Worm (Caenorhabditis elegans): ENCODE results near the gene let-2.

let-2 gene

ce11 chrX:16352503-16352902, 36.6 kb downstream of the let-2 start:
- TF ChIP-seq pax-3 (tag; optimal IDR thresholded peaks at IDR 0.05) (no peak), nhr-20 (tag; optimal IDR thresholded peaks at IDR 0.05) (peak; percentile 33), nhr-85 (tag) (peak; percentile 46), tbx-2 (tag; optimal IDR thresholded peaks at IDR 0.05) (peak; percentile 59), mef-2 (tag; optimal IDR thresholded peaks at IDR 0.05) (no peak), lin-14 (GFP tag; optimal IDR thresholded peaks at IDR 0.05) (peak; percentile 33), mdl-1 (tag; optimal IDR thresholded peaks at IDR 0.05) (peak in 1 of 2 experiments; percentile 42), elt-3 (tag; optimal IDR thresholded peaks at IDR 0.05) (no peak), lin-35 (GFP tag; optimal IDR thresholded peaks at IDR 0.05) (peak in 1 of 2 experiments; percentile 43), tlp-1 (tag; optimal IDR thresholded peaks at IDR 0.05) (no peak)

ce11 chrX:16349019-16349418, 40.1 kb downstream of the let-2 start:
- TF ChIP-seq snu-23 (GFP tag; optimal IDR thresholded peaks at IDR 0.05): peak; percentile 63
- TF ChIP-seq lsy-2 (tag; optimal IDR thresholded peaks at IDR 0.05): peak in 1 of 2 experiments; percentile 11
- TF ChIP-seq blmp-1 (tag; optimal IDR thresholded peaks at IDR 0.05): peak; percentile 76
- peak; percentile 87 for TF ChIP-seq skn-1 (tag; optimal IDR thresholded peaks at IDR 0.05)
- TF ChIP-seq rnt-1 (tag; optimal IDR thresholded peaks at IDR 0.05): no peak
- TF ChIP-seq unc-130 (tag; optimal IDR thresholded peaks at IDR 0.05): no peak
- no peak for TF ChIP-seq unc-62 (GFP tag; optimal IDR thresholded peaks at IDR 0.05)
- TF ChIP-seq nhr-19 (GFP tag; conservative IDR thresholded peaks at IDR 0.05): peak; percentile 64
- TF ChIP-seq ama-1 (optimal IDR thresholded peaks at IDR 0.05): no peak
- no peak for TF ChIP-seq fos-1 (tag; optimal IDR thresholded peaks at IDR 0.05)
- TF ChIP-seq elt-3 (tag; optimal IDR thresholded peaks at IDR 0.05): peak in 2 of 6 experiments; percentile 64 to 85
- TF ChIP-seq jun-1 (tag; optimal IDR thresholded peaks at IDR 0.05): peak; percentile 53
- peak in 1 of 2 experiments; percentile 75 for TF ChIP-seq lin-35 (GFP tag; optimal IDR thresholded peaks at IDR 0.05)
- peak; percentile 75 for TF ChIP-seq lin-14 (GFP tag; optimal IDR thresholded peaks at IDR 0.05)
- peak; percentile 54 for TF ChIP-seq nhr-90 (tag; optimal IDR thresholded peaks at IDR 0.05; ENCODE audit: poor library complexity)
- TF ChIP-seq aha-1 (tag; optimal IDR thresholded peaks at IDR 0.05): no peak
- peak; percentile 75 for TF ChIP-seq nhr-20 (tag; optimal IDR thresholded peaks at IDR 0.05)
- TF ChIP-seq mdl-1 (tag; optimal IDR thresholded peaks at IDR 0.05): peak in 1 of 2 experiments; percentile 57
- no peak for TF ChIP-seq ets-5 (GFP tag; IDR thresholded peaks at IDR 0.05)
- TF ChIP-seq tbx-2 (tag; optimal IDR thresholded peaks at IDR 0.05): peak; percentile 48
- TF ChIP-seq mep-1 (tag; optimal IDR thresholded peaks at IDR 0.05): peak; percentile 41
- TF ChIP-seq nhr-77 (tag; optimal IDR thresholded peaks at IDR 0.05): peak; percentile 38
- TF ChIP-seq ceh-82 (tag; optimal IDR thresholded peaks at IDR 0.05): peak in 1 of 3 experiments; percentile 16
- TF ChIP-seq nhr-47 (tag; optimal IDR thresholded peaks at IDR 0.05): no peak
- no peak for TF ChIP-seq unc-30 (tag; optimal IDR thresholded peaks at IDR 0.05)
- peak; percentile 54 for TF ChIP-seq C16A3.4 (tag; optimal IDR thresholded peaks at IDR 0.05)
- peak; percentile 93 for TF ChIP-seq elt-2 (tag; optimal IDR thresholded peaks at IDR 0.05)
- peak; percentile 64 for TF ChIP-seq nhr-71 (tag; optimal IDR thresholded peaks at IDR 0.05)
- TF ChIP-seq nhr-85 (tag): peak; percentile 67

DNA sequence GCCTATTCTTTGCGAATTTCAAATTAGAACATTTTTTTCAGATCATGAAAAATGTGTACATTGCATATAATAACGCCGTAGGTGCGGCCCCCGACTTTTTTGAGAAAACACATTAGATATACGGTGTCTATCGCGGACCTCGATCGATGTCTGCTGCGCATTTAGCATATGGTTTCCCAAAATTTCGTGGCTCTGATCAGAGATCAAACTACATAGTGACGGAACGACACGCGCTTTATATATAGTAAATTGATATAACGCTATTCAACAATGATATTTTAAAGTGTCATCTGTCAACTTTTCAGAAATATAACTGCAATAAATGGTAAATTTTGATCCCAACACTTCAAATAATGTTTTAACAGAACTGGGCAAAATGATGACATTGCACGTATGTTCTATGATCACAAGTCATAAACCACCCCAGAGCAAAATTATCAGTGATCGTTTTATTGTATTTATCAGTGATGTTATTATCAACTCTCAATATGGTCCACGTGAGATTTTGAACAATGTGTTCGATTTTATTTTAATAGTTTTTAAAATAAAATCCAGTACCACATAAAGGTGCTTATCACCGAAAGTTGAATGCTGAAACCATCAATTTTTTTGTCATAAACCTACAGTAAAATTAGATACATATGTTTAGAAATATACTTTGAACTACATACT, 42.8 kb downstream of the let-2 start:
- TF ChIP-seq nhr-20 (tag; optimal IDR thresholded peaks at IDR 0.05) (peak; percentile 7), elt-2 (tag; optimal IDR thresholded peaks at IDR 0.05) (peak; percentile 88), nhr-90 (tag; optimal IDR thresholded peaks at IDR 0.05; ENCODE audit: poor library complexity) (peak; percentile 1), lin-35 (GFP tag; optimal IDR thresholded peaks at IDR 0.05) (peak in 1 of 2 experiments; percentile 22), nhr-77 (tag; optimal IDR thresholded peaks at IDR 0.05) (no peak), nhr-71 (tag; optimal IDR thresholded peaks at IDR 0.05) (peak; percentile 18), unc-86 (tag; optimal IDR thresholded peaks at IDR 0.05) (no peak), nhr-237 (tag; optimal IDR thresholded peaks at IDR 0.05) (no peak)

- TF ChIP-seq fkh-10 (GFP tag; optimal IDR thresholded peaks at IDR 0.05) (peak; percentile 15), irx-1 (tag; optimal IDR thresholded peaks at IDR 0.05) (no peak)
These were observed 43.8 kb downstream of the let-2 start for ce11 chrX:16345296-16345695.
